Worm (Caenorhabditis elegans) whole organism, L4/young adult: ENCODE measurements around the gene mel-28.

Experiments
- dao-5 ChIP-seq: sonication (generic microtip); optimal IDR thresholded peaks from 2 replicates; lab custom pipeline; 2016; ENCODE audit warnings: missing genotype, missing genetic modification characterization, moderate library complexity, missing compliant biosample characterization
- him-1 ChIP-seq: sonication (generic microtip); optimal IDR thresholded peaks from 2 replicates; lab custom pipeline; 2016; ENCODE audit warnings: missing genotype, missing genetic modification reagents, missing genetic modification characterization, missing compliant biosample characterization

ce11 chrIII:4809526-4810153 lies 23.8 kb downstream of the mel-28 start, which contains the start of gene pal-1:
- no peak for TF ChIP-seq dao-5
- TF ChIP-seq him-1 (tag; lab: Kevin White, UChicago): no peak
